Fruit fly (Drosophila melanogaster): ENCODE measurements around the gene Drsl3.

The Drsl3 gene

DNA sequence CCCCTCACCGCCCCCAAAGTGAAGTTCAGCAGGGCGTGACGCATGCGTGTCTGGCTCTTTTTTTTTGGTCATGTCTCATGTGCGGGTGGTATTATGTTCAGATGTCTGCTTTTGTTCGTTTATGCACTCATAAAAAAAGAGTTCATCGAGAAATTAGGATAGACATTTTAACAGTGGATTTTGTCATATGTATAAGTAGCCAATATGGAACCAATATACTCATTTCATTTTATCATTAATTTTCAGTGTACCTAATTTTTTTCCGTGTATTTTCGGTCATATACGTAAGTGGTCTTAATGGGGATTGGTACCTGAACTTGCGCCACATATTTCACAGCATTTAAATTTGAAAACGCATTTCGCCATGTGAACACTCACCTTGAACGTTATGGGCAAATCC, 14.5 kb upstream of the Drsl3 start (continued):
- TF ChIP-seq CG1233 (GFP tag; optimal IDR thresholded peaks at IDR 0.05) (peak; percentile 31), cad (GFP tag; optimal IDR thresholded peaks at IDR 0.05) (no peak), gsb-n (tag; optimal IDR thresholded peaks at IDR 0.05) (peak; percentile 20), CG4730 (GFP tag; IDR thresholded peaks at IDR 0.05) (peak; percentile 65), peb (GFP tag; IDR thresholded peaks at IDR 0.05) (0 out of 2 replicates have a peak, but pooled peaks have one; percentile 10), sens-2 (GFP tag; IDR thresholded peaks at IDR 0.05) (0 out of 2 replicates have a peak, but pooled peaks have one; percentile 19), prd (optimal IDR thresholded peaks at IDR 0.05) (no peak), prd (GFP tag; IDR thresholded peaks at IDR 0.05) (peak; percentile 65; the same call in 2 of the 3 replicates), kay (GFP tag; optimal IDR thresholded peaks at IDR 0.05) (peak; percentile 63), Eip74EF (GFP tag; optimal IDR thresholded peaks at IDR 0.05) (peak in 1 of 2 experiments; percentile 40), dati (GFP tag; IDR thresholded peaks at IDR 0.05) (peak; percentile 28; the same call in 1 of the 2 replicates), B-H2 (GFP tag; optimal IDR thresholded peaks at IDR 0.05) (no peak), Six4 (GFP tag; optimal IDR thresholded peaks at IDR 0.05) (peak; percentile 38), CG17359 (tag; optimal IDR thresholded peaks at IDR 0.05) (peak; percentile 84), Sry-δ (GFP tag; optimal IDR thresholded peaks at IDR 0.05) (peak; percentile 15), Poxn (GFP tag; IDR thresholded peaks at IDR 0.05) (no peak), ttk (GFP tag; IDR thresholded peaks at IDR 0.05) (peak; percentile 73), CG2712 (tag; optimal IDR thresholded peaks at IDR 0.05) (peak; percentile 73), CG14441 (GFP tag; IDR thresholded peaks at IDR 0.05) (peak; percentile 55), ara (GFP tag; IDR thresholded peaks at IDR 0.05) (peak; percentile 71), CG42726 (GFP tag; IDR thresholded peaks at IDR 0.05; ENCODE audit: partially characterized antibody) (no peak), fd3F (GFP tag; optimal IDR thresholded peaks at IDR 0.05) (peak; percentile 23), sug (tag; optimal IDR thresholded peaks at IDR 0.05) (no peak), slp2 (GFP tag; optimal IDR thresholded peaks at IDR 0.05) (peak; percentile 66), CG32772 (GFP tag; IDR thresholded peaks at IDR 0.05) (peak; percentile 4; the same call in 1 of the 2 replicates), CG8089 (GFP tag; optimal IDR thresholded peaks at IDR 0.05) (no peak), sqz (GFP tag; optimal IDR thresholded peaks at IDR 0.05) (peak; percentile 74), Ptx1 (GFP tag; IDR thresholded peaks at IDR 0.05) (peak; percentile 82), D19A (tag; optimal IDR thresholded peaks at IDR 0.05) (peak; percentile 52), exex (tag; optimal IDR thresholded peaks at IDR 0.05) (no peak), hb (GFP tag; IDR thresholded peaks at IDR 0.05; ENCODE audit: partially characterized antibody) (no peak), Xrp1 (GFP tag; IDR thresholded peaks at IDR 0.05) (peak; percentile 78), tio (GFP tag; optimal IDR thresholded peaks at IDR 0.05) (peak; percentile 25), pzg (GFP tag; optimal IDR thresholded peaks at IDR 0.05) (no peak), CG12659 (GFP tag; optimal IDR thresholded peaks at IDR 0.05) (peak; percentile 7), CG6654 (GFP tag; optimal IDR thresholded peaks at IDR 0.05) (no peak), fd102C (GFP tag; optimal IDR thresholded peaks at IDR 0.05) (no peak), Hmr (GFP tag; optimal IDR thresholded peaks at IDR 0.05) (peak; percentile 39), CG8281 (tag; optimal IDR thresholded peaks at IDR 0.05) (peak; percentile 13), gcm2 (GFP tag; optimal IDR thresholded peaks at IDR 0.05) (no peak), chm (GFP tag; IDR thresholded peaks at IDR 0.05) (peak; percentile 75; the same call in 1 of the 2 replicates), HmgD (GFP tag; optimal IDR thresholded peaks at IDR 0.05) (no peak), ham (GFP tag; IDR thresholded peaks at IDR 0.05) (no peak), hbn (GFP tag; IDR thresholded peaks at IDR 0.05; ENCODE audit: partially characterized antibody) (no peak), pan (optimal IDR thresholded peaks at IDR 0.05) (no peak), pan (GFP tag; optimal IDR thresholded peaks at IDR 0.05 in 1 of 2, IDR thresholded peaks at IDR 0.05 in 1 of 2) (peak in 1 of 2 experiments; percentile 83), fu2 (GFP tag; optimal IDR thresholded peaks at IDR 0.05) (no peak), ATbp (GFP tag; optimal IDR thresholded peaks at IDR 0.05) (peak; percentile 59), NC2β (GFP tag; optimal IDR thresholded peaks at IDR 0.05) (no peak), CG12155 (GFP tag; optimal IDR thresholded peaks at IDR 0.05) (peak; percentile 17), CG14667 (GFP tag; IDR thresholded peaks at IDR 0.05) (peak; percentile 56), z (GFP tag; IDR thresholded peaks at IDR 0.05) (no peak)
